Worm (Caenorhabditis elegans): ENCODE data around the gene ergi-2.

Gene ergi-2

DNA sequence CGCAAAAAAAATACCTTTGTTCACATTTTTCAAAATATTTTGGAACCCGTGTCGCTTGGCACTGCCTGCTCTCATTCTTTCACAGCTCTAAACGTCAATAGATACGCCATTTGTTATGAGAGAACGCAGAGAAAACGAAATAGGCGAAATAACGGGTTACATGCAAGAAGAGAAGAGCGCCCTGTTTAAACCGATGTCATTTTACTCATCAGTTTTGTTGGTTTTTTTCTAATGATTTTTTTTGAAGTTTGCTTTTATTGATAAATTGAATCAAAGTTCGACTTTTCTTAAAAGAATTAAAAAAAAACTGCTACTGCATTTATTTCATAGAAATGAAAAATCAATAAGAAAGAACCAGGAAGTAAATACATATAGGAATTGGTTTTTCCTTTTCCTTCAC is 28.4 kb downstream of the ergi-2 start (continued):
- no peak for TF ChIP-seq irx-1 (tag; optimal IDR thresholded peaks at IDR 0.05)
- TF ChIP-seq ztf-11 (tag; optimal IDR thresholded peaks at IDR 0.05): no peak
- TF ChIP-seq nhr-20 (tag; optimal IDR thresholded peaks at IDR 0.05): peak; percentile 26
- no peak for TF ChIP-seq fkh-4 (tag; optimal IDR thresholded peaks at IDR 0.05; ENCODE audit: borderline replicate concordance)
- TF ChIP-seq nhr-71 (tag; optimal IDR thresholded peaks at IDR 0.05): peak; percentile 38
- TF ChIP-seq vab-15 (tag; optimal IDR thresholded peaks at IDR 0.05): no peak
- no peak for TF ChIP-seq pqm-1 (tag; optimal IDR thresholded peaks at IDR 0.05)
- TF ChIP-seq ceh-88 (GFP tag; IDR thresholded peaks at IDR 0.05): no peak
- TF ChIP-seq egl-13 (tag; optimal IDR thresholded peaks at IDR 0.05): no peak
- no peak for TF ChIP-seq efl-3 (GFP tag; optimal IDR thresholded peaks at IDR 0.05)
- no peak for TF ChIP-seq sup-37 (GFP tag; optimal IDR thresholded peaks at IDR 0.05)
- TF ChIP-seq pax-3 (tag; optimal IDR thresholded peaks at IDR 0.05): no peak
- TF ChIP-seq zag-1 (tag; optimal IDR thresholded peaks at IDR 0.05): no peak
- TF ChIP-seq unc-30 (tag; optimal IDR thresholded peaks at IDR 0.05): no peak
- TF ChIP-seq lin-35 (GFP tag; optimal IDR thresholded peaks at IDR 0.05): peak in 1 of 2 experiments; percentile 2
- no peak for TF ChIP-seq skn-1 (tag; optimal IDR thresholded peaks at IDR 0.05)
- no peak for TF ChIP-seq ces-1 (GFP tag; optimal IDR thresholded peaks at IDR 0.05)
- TF ChIP-seq dsc-1 (tag; optimal IDR thresholded peaks at IDR 0.05): no peak
- peak in 2 of 3 experiments; percentile 16 to 30 for TF ChIP-seq ceh-82 (tag; optimal IDR thresholded peaks at IDR 0.05)
- TF ChIP-seq lir-3 (tag; optimal IDR thresholded peaks at IDR 0.05; ENCODE audit: poor library complexity): no peak
- TF ChIP-seq aha-1 (tag; optimal IDR thresholded peaks at IDR 0.05): no peak
- TF ChIP-seq aly-2 (tag; optimal IDR thresholded peaks at IDR 0.05): no peak
- TF ChIP-seq unc-86 (tag; optimal IDR thresholded peaks at IDR 0.05): no peak
- TF ChIP-seq egl-27 (tag; optimal IDR thresholded peaks at IDR 0.05): no peak
- no peak for TF ChIP-seq ceh-8 (GFP tag; optimal IDR thresholded peaks at IDR 0.05)
- no peak for TF ChIP-seq sox-4 (tag; optimal IDR thresholded peaks at IDR 0.05)
- no peak for TF ChIP-seq nhr-90 (tag; optimal IDR thresholded peaks at IDR 0.05; ENCODE audit: poor library complexity)
- no peak for TF ChIP-seq sptf-1 (tag; optimal IDR thresholded peaks at IDR 0.05)
- TF ChIP-seq mab-9 (GFP tag; IDR thresholded peaks at IDR 0.05): no peak
- TF ChIP-seq nhr-28 (tag; optimal IDR thresholded peaks at IDR 0.05): no peak
- no peak for TF ChIP-seq xbp-1 (tag; optimal IDR thresholded peaks at IDR 0.05)
- no peak for TF ChIP-seq dpl-1 (GFP tag; optimal IDR thresholded peaks at IDR 0.05)
- TF ChIP-seq elt-3 (tag; optimal IDR thresholded peaks at IDR 0.05): no peak
- peak; percentile 36 for TF ChIP-seq nhr-47 (tag; optimal IDR thresholded peaks at IDR 0.05)
- TF ChIP-seq mdl-1 (tag; optimal IDR thresholded peaks at IDR 0.05): no peak
- TF ChIP-seq nhr-76 (tag; optimal IDR thresholded peaks at IDR 0.05): no peak
- TF ChIP-seq lin-14 (GFP tag; optimal IDR thresholded peaks at IDR 0.05): peak; percentile 53
- no peak for TF ChIP-seq fkh-8 (tag; optimal IDR thresholded peaks at IDR 0.05)
- TF ChIP-seq unc-98 (GFP tag; IDR thresholded peaks at IDR 0.05): no peak

- TF ChIP-seq skn-1 (tag; optimal IDR thresholded peaks at IDR 0.05): no peak
- TF ChIP-seq nhr-76 (tag; optimal IDR thresholded peaks at IDR 0.05): no peak
- peak; percentile 7 for TF ChIP-seq nhr-85 (tag)
Observed at ce11 chrX:14976840-14977534, 30.1 kb downstream of the ergi-2 start.
